Worm (Caenorhabditis elegans) whole organism, L4/young adult: Measurements from ENCODE around the gene clec-171.

Experiments
- dao-5 ChIP-seq: sonication (generic microtip); optimal IDR thresholded peaks from 2 replicates; lab custom pipeline; 2016; ENCODE audit warnings: missing genotype, missing genetic modification characterization, moderate library complexity, missing compliant biosample characterization
- him-1 ChIP-seq: sonication (generic microtip); optimal IDR thresholded peaks from 2 replicates; lab custom pipeline; 2016; ENCODE audit warnings: missing genotype, missing genetic modification reagents, missing genetic modification characterization, missing compliant biosample characterization

- no peak for TF ChIP-seq dao-5 (tag; lab: Kevin White, UChicago)
- no peak for TF ChIP-seq him-1 (tag; lab: Kevin White, UChicago)
Observed at ce11 chrIV:1459826-1460489, 32.8 kb upstream of the clec-171 start.
